Fruit fly (Drosophila melanogaster): ENCODE data around the gene CG13946.

CG13946 gene

dm6 chr2L:825768-826263, 49.5 kb downstream of the CG13946 start, which contains the start of the genes CG3862 and dock (continued):
- TF ChIP-seq sr (GFP tag; IDR thresholded peaks at IDR 0.05) (no peak), da (GFP tag; optimal IDR thresholded peaks at IDR 0.05) (peak; percentile 24), dati (GFP tag; IDR thresholded peaks at IDR 0.05) (no peak), NC2β (GFP tag; optimal IDR thresholded peaks at IDR 0.05) (no peak), CG9437 (GFP tag; optimal IDR thresholded peaks at IDR 0.05) (peak; percentile 12), danr (GFP tag; IDR thresholded peaks at IDR 0.05) (no peak), her (GFP tag; optimal IDR thresholded peaks at IDR 0.05) (peak; percentile 82), pb (GFP tag; optimal IDR thresholded peaks at IDR 0.05) (peak; percentile 48), mirr (GFP tag; optimal IDR thresholded peaks at IDR 0.05) (peak; percentile 43), Opbp (GFP tag; IDR thresholded peaks at IDR 0.05; ENCODE audit: partially characterized antibody) (peak; percentile 97), MESR4 (GFP tag; optimal IDR thresholded peaks at IDR 0.05) (peak; percentile 96), jing (GFP tag; optimal IDR thresholded peaks at IDR 0.05) (no peak), vfl (GFP tag; optimal IDR thresholded peaks at IDR 0.05) (peak; percentile 52), pnt (GFP tag; optimal IDR thresholded peaks at IDR 0.05) (peak; percentile 39), aop (GFP tag; IDR thresholded peaks at IDR 0.05) (no peak), ems (GFP tag; optimal IDR thresholded peaks at IDR 0.05) (peak; percentile 62), MBD-R2 (GFP tag; IDR thresholded peaks at IDR 0.05) (peak; percentile 97), CG13424 (tag; optimal IDR thresholded peaks at IDR 0.05) (peak; percentile 38), prd (optimal IDR thresholded peaks at IDR 0.05) (no peak), prd (GFP tag; IDR thresholded peaks at IDR 0.05) (peak; percentile 54), Ets65A (GFP tag) (peak; percentile 83), Elba2 (GFP tag; optimal IDR thresholded peaks at IDR 0.05) (no peak), Dp (GFP tag; optimal IDR thresholded peaks at IDR 0.05) (peak; percentile 74), CG1233 (GFP tag; optimal IDR thresholded peaks at IDR 0.05) (peak; percentile 43), Sry-β (GFP tag; optimal IDR thresholded peaks at IDR 0.05) (peak; percentile 85), Fer2 (tag; optimal IDR thresholded peaks at IDR 0.05) (no peak), Ada2b (GFP tag; IDR thresholded peaks at IDR 0.05) (no peak), cas (GFP tag; IDR thresholded peaks at IDR 0.05) (peak; percentile 62; the same call in 1 of the 2 replicates), CG32767 (GFP tag; IDR thresholded peaks at IDR 0.05) (0 out of 2 replicates have a peak, but pooled peaks have one; percentile 15), CG5245 (GFP tag; optimal IDR thresholded peaks at IDR 0.05) (peak; percentile 41), toy (GFP tag; IDR thresholded peaks at IDR 0.05) (no peak)

- no peak for TF ChIP-seq CG31388 (GFP tag; optimal IDR thresholded peaks at IDR 0.05)
- no peak for TF ChIP-seq bigmax (GFP tag; optimal IDR thresholded peaks at IDR 0.05)
- TF ChIP-seq CG18764 (GFP tag; optimal IDR thresholded peaks at IDR 0.05): no peak
- TF ChIP-seq prd (optimal IDR thresholded peaks at IDR 0.05): no peak
- no peak for TF ChIP-seq prd (GFP tag; IDR thresholded peaks at IDR 0.05)
- TF ChIP-seq BtbVII (GFP tag; optimal IDR thresholded peaks at IDR 0.05): no peak
- no peak for TF ChIP-seq ab (GFP tag; optimal IDR thresholded peaks at IDR 0.05)
- peak; percentile 18 for TF ChIP-seq CG1832 (GFP tag; optimal IDR thresholded peaks at IDR 0.05)
- TF ChIP-seq zf30C (GFP tag; optimal IDR thresholded peaks at IDR 0.05): peak; percentile 80
- peak; percentile 79 for TF ChIP-seq sens (GFP tag)
- TF ChIP-seq ken (GFP tag; IDR thresholded peaks at IDR 0.05): no peak
- TF ChIP-seq Deaf1 (tag; optimal IDR thresholded peaks at IDR 0.05): peak; percentile 4
- no peak for TF ChIP-seq CkIIα-i1 (GFP tag; IDR thresholded peaks at IDR 0.05)
- TF ChIP-seq Ets65A (GFP tag): no peak
- TF ChIP-seq CG17359 (tag; optimal IDR thresholded peaks at IDR 0.05): no peak
- peak; percentile 28 for TF ChIP-seq chn (GFP tag; optimal IDR thresholded peaks at IDR 0.05)
- no peak for TF ChIP-seq CG14014 (GFP tag; IDR thresholded peaks at IDR 0.05)
- no peak for TF ChIP-seq ems (GFP tag; optimal IDR thresholded peaks at IDR 0.05)
- TF ChIP-seq CG4617 (GFP tag; optimal IDR thresholded peaks at IDR 0.05; ENCODE audit: borderline replicate concordance): no peak
- peak; percentile 71 for TF ChIP-seq seq (GFP tag; IDR thresholded peaks at IDR 0.05)
- TF ChIP-seq CG10959 (GFP tag; IDR thresholded peaks at IDR 0.05): no peak
- TF ChIP-seq fd102C (GFP tag; optimal IDR thresholded peaks at IDR 0.05): no peak
- no peak for TF ChIP-seq Oaz (GFP tag; IDR thresholded peaks at IDR 0.05)
- peak; percentile 6 for TF ChIP-seq Med (GFP tag)
- TF ChIP-seq kah (GFP tag; optimal IDR thresholded peaks at IDR 0.05): no peak
- no peak for TF ChIP-seq CG11723 (GFP tag; optimal IDR thresholded peaks at IDR 0.05)
- no peak for TF ChIP-seq Elba2 (GFP tag; optimal IDR thresholded peaks at IDR 0.05)
Measured at dm6 chr2L:826388-826787, 50.1 kb downstream of the CG13946 start.

Data from whole organism, embryonic.